Worm (Caenorhabditis elegans): ENCODE results near the gene sri-26.
"Not testable (repeated sequence)": the region's sequence is repeated elsewhere in the genome, so short reads cannot be mapped to it uniquely, and the experiment has no call there.

The sri-26 gene

DNA sequence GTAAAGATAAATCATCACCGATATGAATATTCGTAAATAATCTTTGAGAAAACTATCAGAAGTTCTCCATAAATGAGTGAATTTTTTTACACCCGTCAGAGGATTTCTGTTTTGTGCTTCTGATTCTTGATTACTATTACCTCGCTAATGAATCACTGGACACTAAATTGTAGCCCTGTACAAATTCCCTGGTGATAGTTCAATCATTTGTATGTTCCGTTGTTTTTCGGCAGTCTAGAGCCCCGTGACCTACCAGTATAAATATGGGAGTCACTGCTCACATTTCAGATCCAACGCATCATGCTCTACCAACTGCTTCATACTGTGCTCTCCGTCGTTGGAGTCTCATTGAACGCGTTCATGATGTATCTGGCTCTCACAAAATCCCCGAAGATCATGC, 35.0 kb downstream of the sri-26 start, which contains the start of gene srd-28:
Gene srd-28, plus strand, starts transcription at position 301 of the 400 bp plus-strand sequence.
- not testable (repeated sequence) for TF ChIP-seq ceh-18, ref-2, ceh-24 (tag; optimal IDR thresholded peaks at IDR 0.05)

ce11 chrV:15252082-15252481, 36.8 kb downstream of the sri-26 start, which contains the start of gene srbc-76:
Gene srbc-76, plus strand, starts transcription at chrV:15252382.
- TF ChIP-seq C08G9.2 (tag; optimal IDR thresholded peaks at IDR 0.05): no peak
- no peak for TF ChIP-seq ceh-14 (tag; optimal IDR thresholded peaks at IDR 0.05)
- TF ChIP-seq rnt-1 (tag; optimal IDR thresholded peaks at IDR 0.05): no peak
- no peak for TF ChIP-seq gmeb-2 (tag; optimal IDR thresholded peaks at IDR 0.05)
- no peak for TF ChIP-seq zip-5 (tag; optimal IDR thresholded peaks at IDR 0.05)
- no peak for TF ChIP-seq ceh-22 (tag; optimal IDR thresholded peaks at IDR 0.05)
- no peak for TF ChIP-seq ceh-9 (tag; optimal IDR thresholded peaks at IDR 0.05)
- no peak for TF ChIP-seq hlh-6 (tag; optimal IDR thresholded peaks at IDR 0.05)
- TF ChIP-seq sox-4 (tag; optimal IDR thresholded peaks at IDR 0.05): no peak
- no peak for TF ChIP-seq ceh-34 (tag; optimal IDR thresholded peaks at IDR 0.05)

DNA sequence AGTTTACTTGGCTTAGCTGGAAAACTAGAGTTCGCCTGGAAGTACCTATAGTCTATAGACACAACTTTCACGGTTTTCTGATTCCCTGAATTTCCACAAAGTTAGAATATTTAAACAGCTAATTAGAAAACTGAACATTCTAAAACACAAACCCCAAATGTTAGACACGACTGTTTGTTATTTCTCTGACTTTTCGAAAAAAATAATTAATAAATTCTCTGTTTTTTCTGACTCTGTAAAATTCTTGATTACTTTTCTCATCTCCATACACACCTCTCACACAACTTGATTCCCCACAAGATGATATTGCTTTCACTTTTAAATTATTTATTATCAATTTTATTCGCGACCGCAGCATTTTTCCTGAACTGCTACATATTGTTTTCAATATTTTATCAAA, 38.3 kb downstream of the sri-26 start, which contains the start of gene srbc-75:
Gene srbc-75, plus strand, starts transcription at position 301 of the 400 bp plus-strand sequence.
- TF ChIP-seq gmeb-2 (tag; optimal IDR thresholded peaks at IDR 0.05) (no peak), ceh-2 (tag; optimal IDR thresholded peaks at IDR 0.05) (no peak), ceh-9 (tag; optimal IDR thresholded peaks at IDR 0.05) (no peak), hlh-13 (GFP tag; optimal IDR thresholded peaks at IDR 0.05) (no peak), ceh-14 (tag; optimal IDR thresholded peaks at IDR 0.05) (no peak), ahr-1 (tag; optimal IDR thresholded peaks at IDR 0.05) (no peak), npax-4 (tag; optimal IDR thresholded peaks at IDR 0.05) (no peak), ceh-34 (tag; optimal IDR thresholded peaks at IDR 0.05) (no peak), C08G9.2 (tag; optimal IDR thresholded peaks at IDR 0.05) (no peak), sox-2 (GFP tag; IDR thresholded peaks at IDR 0.05) (no peak)

ce11 chrV:15256669-15257068, 41.4 kb downstream of the sri-26 start, which contains the start of gene srsx-39:
Gene srsx-39, minus strand, starts transcription at chrV:15256769.
- TF ChIP-seq dmd-4 (tag; optimal IDR thresholded peaks at IDR 0.05; ENCODE audit: borderline replicate concordance); ceh-19 (GFP tag; optimal IDR thresholded peaks at IDR 0.05); ceh-14 (tag; optimal IDR thresholded peaks at IDR 0.05): not testable (repeated sequence)

DNA sequence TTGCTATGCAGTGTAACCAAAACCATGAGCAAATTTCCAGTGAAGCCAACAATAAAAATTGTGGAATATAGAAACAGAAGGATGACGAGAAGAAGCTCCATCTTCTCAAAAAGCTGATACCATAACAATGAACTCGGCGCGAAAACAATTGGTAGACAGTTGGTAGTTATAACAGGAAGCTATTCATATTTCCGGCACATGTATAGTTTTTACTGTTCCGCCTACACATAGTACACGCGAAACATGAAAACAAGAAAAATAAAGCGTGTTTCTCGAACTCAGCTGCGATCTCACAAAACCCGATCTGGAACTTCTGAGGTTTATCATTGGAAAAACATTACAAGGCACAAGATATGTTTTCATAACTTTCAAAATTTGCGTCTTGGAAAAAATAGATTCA, 43.8 kb downstream of the sri-26 start, which contains the start of gene srsx-37:
Gene srsx-37, minus strand, starts transcription at position 101 of the 400 bp plus-strand sequence.
- TF ChIP-seq syd-9 (tag; optimal IDR thresholded peaks at IDR 0.05) (no peak), ceh-22 (tag; optimal IDR thresholded peaks at IDR 0.05) (no peak), pha-2 (tag; optimal IDR thresholded peaks at IDR 0.05) (no peak), unc-42 (tag; optimal IDR thresholded peaks at IDR 0.05) (no peak), ceh-9 (tag; optimal IDR thresholded peaks at IDR 0.05) (no peak), hlh-13 (GFP tag; optimal IDR thresholded peaks at IDR 0.05) (no peak), ceh-6 (GFP tag; optimal IDR thresholded peaks at IDR 0.05) (no peak), pat-9 (tag; optimal IDR thresholded peaks at IDR 0.05) (no peak), tbx-2 (tag; optimal IDR thresholded peaks at IDR 0.05) (no peak), unc-86 (tag; optimal IDR thresholded peaks at IDR 0.05) (no peak), zip-5 (tag; optimal IDR thresholded peaks at IDR 0.05) (no peak), dve-1 (tag; optimal IDR thresholded peaks at IDR 0.05) (no peak)

DNA sequence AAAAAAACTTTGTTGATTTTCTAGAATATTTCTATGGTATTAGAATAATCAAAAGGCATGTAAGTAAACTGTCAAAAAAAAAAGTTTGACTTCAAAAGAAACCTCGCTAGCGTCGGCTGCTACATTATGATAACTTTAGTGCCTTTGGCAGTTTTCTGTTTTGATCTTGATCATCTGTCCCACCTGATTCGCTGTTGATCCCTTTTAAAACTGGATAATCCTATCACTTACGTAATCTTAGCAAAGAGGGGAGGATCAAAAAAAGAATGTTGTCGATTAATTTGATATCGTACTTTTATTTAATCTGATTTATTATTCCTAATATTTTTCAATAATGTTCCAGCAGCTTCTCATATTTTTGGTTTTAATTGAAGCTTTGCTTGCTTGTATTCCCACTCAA, 44.6 kb downstream of the sri-26 start, which contains the start of gene M01B2.8:
Gene M01B2.8, plus strand, starts transcription at position 301 of the 400 bp plus-strand sequence.
- TF ChIP-seq elt-2 (tag; optimal IDR thresholded peaks at IDR 0.05) (no peak), pat-9 (tag; optimal IDR thresholded peaks at IDR 0.05) (no peak), nhr-232 (tag; optimal IDR thresholded peaks at IDR 0.05) (no peak), ceh-22 (tag; optimal IDR thresholded peaks at IDR 0.05) (no peak), eyg-1 (tag; optimal IDR thresholded peaks at IDR 0.05) (no peak), K09A11.1 (tag; optimal IDR thresholded peaks at IDR 0.05; ENCODE audit: insufficient read depth) (no peak), unc-42 (tag; optimal IDR thresholded peaks at IDR 0.05) (no peak), zip-5 (tag; optimal IDR thresholded peaks at IDR 0.05) (no peak), odd-2 (tag; optimal IDR thresholded peaks at IDR 0.05) (no peak)
